Worm (Caenorhabditis elegans) whole organism, young adult: ENCODE results near the gene C36A4.4.

Source experiments
- F49E8.2 ChIP-seq: sonication (generic microtip); optimal IDR thresholded peaks from 3 replicates; lab custom pipeline; 2017; ENCODE audit warnings: missing genetic modification characterization, mild to moderate bottlenecking, missing compliant biosample characterization, antibody characterized with exemption, moderate library complexity; ENCODE audit not compliant: insufficient read depth
- F57C9.4 ChIP-seq: sonication (generic microtip); optimal IDR thresholded peaks from 2 replicates; lab custom pipeline; 2017; ENCODE audit warnings: mild to moderate bottlenecking, missing genetic modification characterization, missing compliant biosample characterization
- K11D2.4 ChIP-seq: fragments of 200-800 bp; sonication (Bioruptor generic); IDR thresholded peaks from 2 replicates; pipeline ENCODE4 v1.3.6; 2022; ENCODE audit warnings: missing genetic modification reagents, missing genetic modification characterization, missing compliant biosample characterization
- bed-1 ChIP-seq: fragments of 200-800 bp; sonication (Bioruptor generic); IDR thresholded peaks from 2 replicates; pipeline ENCODE4 v1.3.6; 2022; ENCODE audit warnings: missing genetic modification reagents, missing genetic modification characterization, missing compliant biosample characterization
- ceh-91 ChIP-seq: fragments of 200-800 bp; sonication (Bioruptor generic); IDR thresholded peaks from 2 replicates; pipeline ENCODE4 v1.3.6; 2022; ENCODE audit warnings: missing genetic modification reagents, missing genetic modification characterization, missing compliant biosample characterization
- egl-44 ChIP-seq: fragments of 200-800 bp; sonication (Bioruptor generic); IDR thresholded peaks from 2 replicates; pipeline ENCODE4 v1.3.6; 2022; ENCODE audit warnings: missing genetic modification reagents, missing genetic modification characterization, missing compliant biosample characterization
- lir-1 ChIP-seq: fragments of 200-800 bp; sonication (Bioruptor generic); conservative IDR thresholded peaks from 2 replicates; pipeline ENCODE4 v1.3.6; 2022; ENCODE audit warnings: missing genetic modification reagents, missing genetic modification characterization, missing compliant biosample characterization
- nfya-1 ChIP-seq: sonication (generic microtip); optimal IDR thresholded peaks from 2 replicates; lab custom pipeline; 2017; ENCODE audit warnings: antibody characterized with exemption, missing compliant biosample characterization, missing genetic modification characterization, borderline replicate concordance; ENCODE audit not compliant: insufficient read depth
- pha-4 ChIP-seq: fragments of 150-350 bp; sonication (generic microtip); optimal IDR thresholded peaks from 2 replicates; lab custom pipeline; 2014; ENCODE audit warnings: missing biosample characterization, missing genetic modification reagents, missing genetic modification characterization
- snpc-4 ChIP-seq, 5 experiments: fragments of 150-350 bp in 1 of 5; sonication (generic microtip) in 4 of 5; optimal IDR thresholded peaks; 2 replicates each; lab custom pipeline; 2014 to 2018; ENCODE audit warnings: missing genetic modification characterization in 5 of 5, missing biosample characterization in 3 of 5, antibody characterized with exemption in 2 of 5, mild to moderate bottlenecking in 2 of 5, missing compliant biosample characterization in 2 of 5, missing genotype in 2 of 5, moderate library complexity in 2 of 5, missing genetic modification reagents in 1 of 5
- unc-130 ChIP-seq: sonication (generic microtip); optimal IDR thresholded peaks from 2 replicates; lab custom pipeline; 2016; ENCODE audit warnings: missing genetic modification reagents, missing genetic modification characterization, missing compliant biosample characterization
- unc-62 ChIP-seq: fragments of 150-350 bp; optimal IDR thresholded peaks from 2 replicates; lab custom pipeline; 2014; ENCODE audit warnings: missing biosample characterization, missing genetic modification reagents, missing genetic modification characterization

ce11 chrIII:3831798-3832197 lies 11.6 kb downstream of the C36A4.4 start:
- no peak for TF ChIP-seq pha-4
- no peak for TF ChIP-seq F49E8.2
- TF ChIP-seq K11D2.4 = no peak
- no peak for TF ChIP-seq ceh-91 (GFP tag; lab: Robert Waterston, UW)
- TF ChIP-seq egl-44 = no peak
- no peak for TF ChIP-seq bed-1 (GFP tag; lab: Robert Waterston, UW)
- no peak for TF ChIP-seq F57C9.4 (tag; lab: Kevin White, UChicago)
- no peak for TF ChIP-seq snpc-4 (GFP tag; optimal IDR thresholded peaks at IDR 0.05; lab: Kevin White, UChicago)
- no peak for TF ChIP-seq snpc-4 (tag; optimal IDR thresholded peaks at IDR 0.05; lab: Kevin White, UChicago)
- TF ChIP-seq unc-62 (GFP tag; lab: Kevin White, UChicago) = no peak
- TF ChIP-seq nfya-1 = no peak
- TF ChIP-seq lir-1 (GFP tag; lab: Robert Waterston, UW) = no peak
- no peak for TF ChIP-seq unc-130 (GFP tag; lab: Kevin White, UChicago)
